Worm (Caenorhabditis elegans): ENCODE data around the gene M03F8.1.

- no peak for TF ChIP-seq pha-4 (tag; optimal IDR thresholded peaks at IDR 0.05)
- no peak for TF ChIP-seq elt-1 (tag; optimal IDR thresholded peaks at IDR 0.05)
- no peak for TF ChIP-seq lsy-12 (tag; optimal IDR thresholded peaks at IDR 0.05)
- no peak for TF ChIP-seq nhr-11 (tag; optimal IDR thresholded peaks at IDR 0.05)
- no peak for TF ChIP-seq ztf-11 (tag; optimal IDR thresholded peaks at IDR 0.05)
- TF ChIP-seq ztf-4 (tag; optimal IDR thresholded peaks at IDR 0.05) = no peak
- TF ChIP-seq fkh-10 (GFP tag; optimal IDR thresholded peaks at IDR 0.05) = no peak
- TF ChIP-seq pqm-1 (tag; optimal IDR thresholded peaks at IDR 0.05) = no peak
- TF ChIP-seq aly-2 (tag; optimal IDR thresholded peaks at IDR 0.05) = no peak
- TF ChIP-seq egl-5 (tag; optimal IDR thresholded peaks at IDR 0.05) = no peak
- no peak for TF ChIP-seq zag-1 (tag; optimal IDR thresholded peaks at IDR 0.05)
- TF ChIP-seq mdl-1 (tag; optimal IDR thresholded peaks at IDR 0.05) = no peak
Observed at ce11 chrV:5975724-5976123, 24.5 kb downstream of the M03F8.1 start, which contains the start of gene acy-2.

Measured in whole organism, L3 larva.